Fruit fly (Drosophila melanogaster) whole organism, pupa: ENCODE results near the gene PH4alphaNE1.

Source experiments
- CG10348 ChIP-seq: fragments of 200-800 bp; sonication (Bioruptor generic); IDR thresholded peaks from 2 replicates; pipeline ENCODE4 v1.3.6; 2022; ENCODE audit warnings: missing biosample characterization, missing genetic modification characterization
- CG12605 ChIP-seq: fragments of 200-800 bp; sonication (Bioruptor generic); IDR thresholded peaks from 2 replicates; pipeline ENCODE4 v1.3.6; 2022; ENCODE audit warnings: missing biosample characterization, missing genetic modification characterization
- CG13204 ChIP-seq: fragments of 200-800 bp; sonication (Bioruptor generic); optimal IDR thresholded peaks from 2 replicates; lab custom pipeline; 2018; ENCODE audit warnings: missing biosample characterization, mild to moderate bottlenecking, missing genetic modification characterization, moderate library complexity
- CG14655 ChIP-seq: fragments of 200-800 bp; sonication (Bioruptor generic); optimal IDR thresholded peaks from 3 replicates; lab custom pipeline; 2017; ENCODE audit warnings: mild to moderate bottlenecking, missing biosample characterization, missing genetic modification reagents, missing genetic modification characterization
- CG15710 ChIP-seq: fragments of 200-800 bp; sonication (Bioruptor generic); optimal IDR thresholded peaks from 2 replicates; lab custom pipeline; 2018; ENCODE audit warnings: missing biosample characterization, mild to moderate bottlenecking, missing genetic modification characterization, moderate library complexity
- CG17806 ChIP-seq: fragments of 200-800 bp; sonication (Bioruptor generic); optimal IDR thresholded peaks from 2 replicates; lab custom pipeline; 2018; ENCODE audit warnings: missing biosample characterization, mild to moderate bottlenecking, missing genetic modification characterization, moderate library complexity
- CG32121 ChIP-seq: fragments of 200-800 bp; sonication (Bioruptor generic); IDR thresholded peaks from 2 replicates; pipeline ENCODE4 v1.3.6; 2022; ENCODE audit warnings: missing biosample characterization, missing genetic modification characterization
- CG34367 ChIP-seq: fragments of 200-800 bp; sonication (Bioruptor generic); optimal IDR thresholded peaks from 2 replicates; lab custom pipeline; 2018; ENCODE audit warnings: missing biosample characterization, mild to moderate bottlenecking, missing genetic modification characterization
- CG4496 ChIP-seq: fragments of 200-800 bp; sonication (Bioruptor generic); IDR thresholded peaks from 3 replicates; pipeline ENCODE4 v1.3.6; 2022; ENCODE audit warnings: missing biosample characterization, missing genetic modification characterization
- CG8159 ChIP-seq: fragments of 200-800 bp; sonication (Bioruptor generic); optimal IDR thresholded peaks from 3 replicates; lab custom pipeline; 2018; ENCODE audit warnings: missing biosample characterization, mild to moderate bottlenecking, missing genetic modification characterization, moderate library complexity
- CG8301 ChIP-seq: fragments of 200-800 bp; sonication (Bioruptor generic); optimal IDR thresholded peaks from 2 replicates; lab custom pipeline; 2018; ENCODE audit warnings: missing biosample characterization, mild to moderate bottlenecking, missing genetic modification characterization
- CG9948 ChIP-seq: fragments of 200-800 bp; sonication (Bioruptor generic); optimal IDR thresholded peaks from 2 replicates; lab custom pipeline; 2018; ENCODE audit warnings: missing biosample characterization, mild to moderate bottlenecking, missing genetic modification characterization, moderate library complexity
- D1 ChIP-seq: fragments of 200-800 bp; sonication (Bioruptor generic); optimal IDR thresholded peaks from 2 replicates; lab custom pipeline; 2018; ENCODE audit warnings: missing biosample characterization, mild to moderate bottlenecking, missing genetic modification characterization, moderate library complexity
- EcR ChIP-seq: fragments of 200-800 bp; sonication (Bioruptor generic); optimal IDR thresholded peaks from 3 replicates; lab custom pipeline; 2019; ENCODE audit warnings: missing biosample characterization, missing genetic modification characterization, mild to moderate bottlenecking, moderate library complexity, missing genetic modification reagents
- Ets98B ChIP-seq: fragments of 200-800 bp; sonication (Bioruptor generic); IDR thresholded peaks from 2 replicates; pipeline ENCODE4 v1.3.6; 2022; ENCODE audit warnings: missing biosample characterization, missing genetic modification characterization
- Pif1A ChIP-seq: fragments of 200-800 bp; sonication (Bioruptor generic); optimal IDR thresholded peaks from 3 replicates; lab custom pipeline; 2016; ENCODE audit warnings: missing biosample characterization, missing genetic modification characterization
- Pif1B ChIP-seq: fragments of 200-800 bp; sonication (Bioruptor generic); optimal IDR thresholded peaks from 3 replicates; lab custom pipeline; 2016; ENCODE audit warnings: missing biosample characterization, missing genetic modification characterization
- Snoo ChIP-seq: fragments of 200-800 bp; sonication (Bioruptor generic); optimal IDR thresholded peaks from 3 replicates; lab custom pipeline; 2017; ENCODE audit warnings: missing biosample characterization, mild to moderate bottlenecking, missing genetic modification characterization, inconsistent platforms
- fd96Ca ChIP-seq: fragments of 200-800 bp; sonication (Bioruptor generic); IDR thresholded peaks from 3 replicates; pipeline ENCODE4 v1.3.6; 2022; ENCODE audit warnings: missing biosample characterization, missing genetic modification characterization
- gl ChIP-seq: fragments of 200-800 bp; sonication (Bioruptor generic); optimal IDR thresholded peaks from 2 replicates; lab custom pipeline; 2018; ENCODE audit warnings: missing biosample characterization, mild to moderate bottlenecking, missing genetic modification characterization
- rn ChIP-seq: fragments of 200-800 bp; sonication (Bioruptor generic); IDR thresholded peaks from 2 replicates; pipeline ENCODE4 v1.3.6; 2022; ENCODE audit warnings: missing biosample characterization, missing genetic modification characterization

The PH4alphaNE1 gene

dm6 chr3R:30534444-30534843, 34.3 kb upstream of the PH4alphaNE1 start:
- TF ChIP-seq CG32121 (GFP tag; lab: Robert Waterston, UW) (peak; percentile 66), CG4496 (no peak), rn (GFP tag; lab: Robert Waterston, UW) (peak; percentile 46; the same call in 1 of the 2 replicates)

- TF ChIP-seq CG4496 (peak; percentile 50; the same call in 1 of the 3 replicates), CG17806 (peak; percentile 43), Pif1A (GFP tag; lab: Kevin White, UChicago) (peak; percentile 49), CG10348 (GFP tag; lab: Robert Waterston, UW) (0 out of 2 replicates have a peak, but pooled peaks have one; percentile 18), Ets98B (GFP tag; lab: Robert Waterston, UW) (peak; percentile 47; the same call in 1 of the 2 replicates), Snoo (tag; lab: Kevin White, UChicago) (no peak), Pif1B (GFP tag; lab: Kevin White, UChicago) (no peak), EcR (GFP tag; lab: Kevin White, UChicago) (no peak), CG13204 (GFP tag; lab: Kevin White, UChicago) (no peak), CG15710 (tag; lab: Kevin White, UChicago) (peak; percentile 32), CG12605 (GFP tag; lab: Robert Waterston, UW) (no peak), rn (GFP tag; lab: Robert Waterston, UW) (no peak), CG8159 (tag; lab: Kevin White, UChicago) (peak; percentile 38), fd96Ca (GFP tag; lab: Robert Waterston, UW) (peak; percentile 61; the same call in 2 of the 3 replicates), CG9948 (peak; percentile 49), CG8301 (peak; percentile 82), gl (tag; lab: Kevin White, UChicago) (no peak), CG34367 (no peak), CG32121 (GFP tag; lab: Robert Waterston, UW) (no peak), CG14655 (GFP tag; lab: Kevin White, UChicago) (peak; percentile 85), D1 (tag; lab: Kevin White, UChicago) (no peak)
- TF ChIP-seq, all 21 proteins: peak for 11
Observed at dm6 chr3R:30531989-30532653, 32.0 kb upstream of the PH4alphaNE1 start, which contains the start of gene tmod. TSS of gene tmod (plus strand) at chr3R:30532607.

- TF ChIP-seq CG32121 (GFP tag; lab: Robert Waterston, UW) (no peak; the same call in 1 of the 2 replicates), CG13204 (GFP tag; lab: Kevin White, UChicago) (no peak), CG8301 (peak; percentile 53), CG17806 (no peak), gl (tag; lab: Kevin White, UChicago) (no peak), CG8159 (tag; lab: Kevin White, UChicago) (no peak), rn (GFP tag; lab: Robert Waterston, UW) (no peak), Snoo (tag; lab: Kevin White, UChicago) (no peak), CG15710 (tag; lab: Kevin White, UChicago) (no peak), Ets98B (GFP tag; lab: Robert Waterston, UW) (peak; percentile 52; the same call in 1 of the 2 replicates), CG10348 (GFP tag; lab: Robert Waterston, UW) (no peak), CG34367 (no peak), Pif1A (GFP tag; lab: Kevin White, UChicago) (peak; percentile 3), D1 (tag; lab: Kevin White, UChicago) (no peak), CG14655 (GFP tag; lab: Kevin White, UChicago) (peak; percentile 59), fd96Ca (GFP tag; lab: Robert Waterston, UW) (peak; percentile 73; the same call in 2 of the 3 replicates), CG9948 (no peak), EcR (GFP tag; lab: Kevin White, UChicago) (no peak), Pif1B (GFP tag; lab: Kevin White, UChicago) (no peak), CG12605 (GFP tag; lab: Robert Waterston, UW) (peak; percentile 56; the same call in 1 of the 2 replicates), CG4496 (peak; percentile 64)
Observed at dm6 chr3R:30531129-30531708, 31.1 kb upstream of the PH4alphaNE1 start.

dm6 chr3R:30529570-30529969, 29.4 kb upstream of the PH4alphaNE1 start:
- TF ChIP-seq CG13204 (GFP tag; lab: Kevin White, UChicago) (no peak), CG14655 (GFP tag; lab: Kevin White, UChicago) (peak; percentile 44), Ets98B (GFP tag; lab: Robert Waterston, UW) (no peak; the same call in 1 of the 2 replicates), CG17806 (no peak), Pif1A (GFP tag; lab: Kevin White, UChicago) (no peak), D1 (tag; lab: Kevin White, UChicago) (no peak), CG32121 (GFP tag; lab: Robert Waterston, UW) (0 out of 2 replicates have a peak, but pooled peaks have one; percentile 17), rn (GFP tag; lab: Robert Waterston, UW) (no peak), CG4496 (no peak), Snoo (tag; lab: Kevin White, UChicago) (no peak), fd96Ca (GFP tag; lab: Robert Waterston, UW) (no peak), EcR (GFP tag; lab: Kevin White, UChicago) (no peak), CG8301 (peak; percentile 21)

- TF ChIP-seq CG14655 (GFP tag; lab: Kevin White, UChicago) (peak; percentile 0), Snoo (tag; lab: Kevin White, UChicago) (no peak)
Observed at dm6 chr3R:30528692-30529305, 28.7 kb upstream of the PH4alphaNE1 start.
